Fruit fly (Drosophila melanogaster): Measurements from ENCODE around the gene pic.

Gene pic

DNA sequence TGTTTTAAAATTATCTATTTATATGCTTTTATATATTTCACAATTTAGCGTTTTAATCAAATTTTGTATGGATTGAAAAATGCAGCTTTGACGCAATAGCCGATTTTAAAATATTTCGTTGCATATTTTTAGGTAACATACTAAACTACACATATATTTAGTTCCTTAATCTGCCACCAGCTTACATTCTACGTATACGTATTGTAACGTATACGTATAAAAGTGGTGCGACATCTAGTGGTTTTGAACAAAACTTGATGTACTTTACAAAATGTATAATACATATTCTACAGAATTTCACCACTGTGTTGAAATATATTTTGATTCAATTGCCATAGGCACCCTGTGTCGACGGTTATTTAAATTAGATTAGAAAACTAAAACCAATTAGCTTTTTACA, 26.2 kb downstream of the pic start (continued):
- TF ChIP-seq CG10543 (GFP tag; optimal IDR thresholded peaks at IDR 0.05) (no peak), Max (GFP tag; optimal IDR thresholded peaks at IDR 0.05) (no peak), CG4854 (GFP tag; optimal IDR thresholded peaks at IDR 0.05) (no peak), usp (GFP tag; optimal IDR thresholded peaks at IDR 0.05) (no peak), Atf-2 (GFP tag; optimal IDR thresholded peaks at IDR 0.05) (no peak), CG10979 (tag; optimal IDR thresholded peaks at IDR 0.05) (peak; percentile 66), HLHmδ (GFP tag; optimal IDR thresholded peaks at IDR 0.05) (no peak), CG4424 (GFP tag; optimal IDR thresholded peaks at IDR 0.05) (no peak), so (GFP tag; IDR thresholded peaks at IDR 0.05) (no peak), CG12769 (tag; optimal IDR thresholded peaks at IDR 0.05) (no peak), Mad (GFP tag; optimal IDR thresholded peaks at IDR 0.05) (no peak), ato (GFP tag; IDR thresholded peaks at IDR 0.05; ENCODE audit: partially characterized antibody) (no peak), CG16813 (GFP tag; IDR thresholded peaks at IDR 0.05; ENCODE audit: partially characterized antibody) (peak; percentile 65), B-H1 (GFP tag; IDR thresholded peaks at IDR 0.05) (no peak), CG8359 (GFP tag; optimal IDR thresholded peaks at IDR 0.05; ENCODE audit: borderline replicate concordance) (no peak), CG31365 (tag; optimal IDR thresholded peaks at IDR 0.05) (no peak), Poxn (GFP tag; IDR thresholded peaks at IDR 0.05) (no peak), yki (optimal IDR thresholded peaks at IDR 0.05) (peak; percentile 50), CG13287 (GFP tag; IDR thresholded peaks at IDR 0.05; ENCODE audit: partially characterized antibody) (no peak; the same call in 1 of the 2 replicates), toy (GFP tag; IDR thresholded peaks at IDR 0.05) (no peak), CG17328 (GFP tag; IDR thresholded peaks at IDR 0.05) (no peak), ERR (GFP tag; optimal IDR thresholded peaks at IDR 0.05) (no peak), pum (GFP tag; optimal IDR thresholded peaks at IDR 0.05) (no peak), CG1792 (GFP tag; optimal IDR thresholded peaks at IDR 0.05) (no peak), CG6813 (GFP tag; optimal IDR thresholded peaks at IDR 0.05) (no peak), sens-2 (GFP tag; IDR thresholded peaks at IDR 0.05) (no peak), wdn (GFP tag; IDR thresholded peaks at IDR 0.05) (no peak), CG12155 (GFP tag; optimal IDR thresholded peaks at IDR 0.05) (no peak), tio (GFP tag; optimal IDR thresholded peaks at IDR 0.05) (no peak), gfzf (GFP tag; optimal IDR thresholded peaks at IDR 0.05) (no peak), pan (optimal IDR thresholded peaks at IDR 0.05) (no peak), pan (GFP tag; optimal IDR thresholded peaks at IDR 0.05 in 1 of 2, IDR thresholded peaks at IDR 0.05 in 1 of 2) (no peak), CG16863 (GFP tag; optimal IDR thresholded peaks at IDR 0.05) (no peak), CG6854 (GFP tag; optimal IDR thresholded peaks at IDR 0.05) (no peak), E2f1 (GFP tag; IDR thresholded peaks at IDR 0.05) (no peak), zfh1 (GFP tag; IDR thresholded peaks at IDR 0.05) (no peak; the same call in 2 of the 3 replicates), CG8765 (GFP tag; IDR thresholded peaks at IDR 0.05) (no peak), caup (GFP tag; optimal IDR thresholded peaks at IDR 0.05; ENCODE audit: severe bottlenecking) (no peak), ranshi (GFP tag; IDR thresholded peaks at IDR 0.05) (no peak), Bteb2 (GFP tag; optimal IDR thresholded peaks at IDR 0.05) (no peak), CG8089 (GFP tag; optimal IDR thresholded peaks at IDR 0.05) (peak; percentile 20), CG3847 (GFP tag; IDR thresholded peaks at IDR 0.05) (0 out of 2 replicates have a peak, but pooled peaks have one; percentile 11), Oaz (GFP tag; IDR thresholded peaks at IDR 0.05) (no peak), pnt (GFP tag; optimal IDR thresholded peaks at IDR 0.05) (peak; percentile 17), CG9437 (GFP tag; optimal IDR thresholded peaks at IDR 0.05) (no peak), lmd (GFP tag; IDR thresholded peaks at IDR 0.05) (no peak), ssp (GFP tag; IDR thresholded peaks at IDR 0.05) (no peak), MTF-1 (GFP tag; optimal IDR thresholded peaks at IDR 0.05; ENCODE audit: borderline replicate concordance) (no peak), E2f2 (GFP tag; IDR thresholded peaks at IDR 0.05) (peak; percentile 78), sc (optimal IDR thresholded peaks at IDR 0.05) (no peak), sc (GFP tag; optimal IDR thresholded peaks at IDR 0.05) (no peak), z (GFP tag; IDR thresholded peaks at IDR 0.05) (no peak), CG4707 (GFP tag; optimal IDR thresholded peaks at IDR 0.05) (no peak)

Data from whole organism, embryonic.